Worm (Caenorhabditis elegans) whole organism, L1 larva: ENCODE results near the gene srh-149.

ENCODE experiments used
- C04F5.9 ChIP-seq: sonication (generic microtip); optimal IDR thresholded peaks from 2 replicates; lab custom pipeline; 2016; ENCODE audit warnings: missing genetic modification characterization, missing compliant biosample characterization
- C34B4.2 ChIP-seq: sonication (generic microtip); optimal IDR thresholded peaks from 2 replicates; lab custom pipeline; 2017; ENCODE audit warnings: mild to moderate bottlenecking, missing genetic modification characterization, missing compliant biosample characterization
- aha-1 ChIP-seq: fragments of 150-350 bp; optimal IDR thresholded peaks from 2 replicates; lab custom pipeline; 2014; ENCODE audit warnings: missing biosample characterization, missing genetic modification characterization
- alr-1 ChIP-seq: fragments of 200-800 bp; sonication (Bioruptor generic); optimal IDR thresholded peaks from 2 replicates; lab custom pipeline; 2018; ENCODE audit warnings: borderline replicate concordance, mild to moderate bottlenecking, missing genetic modification characterization, missing compliant biosample characterization
- aly-2 ChIP-seq: fragments of 150-350 bp; optimal IDR thresholded peaks from 2 replicates; lab custom pipeline; 2014; ENCODE audit warnings: missing biosample characterization, missing genetic modification characterization
- blmp-1 ChIP-seq: fragments of 150-350 bp; optimal IDR thresholded peaks from 2 replicates; lab custom pipeline; 2014; ENCODE audit warnings: missing biosample characterization, missing genetic modification characterization
- ceh-82 ChIP-seq, 3 experiments: fragments of 150-350 bp in 1 of 3; sonication (generic microtip) in 2 of 3; optimal IDR thresholded peaks; 2 replicates each; lab custom pipeline; 2014 to 2017; ENCODE audit warnings: missing biosample characterization in 3 of 3, missing genetic modification characterization in 3 of 3
- efl-1 ChIP-seq, 4 experiments: fragments of 150-350 bp; optimal IDR thresholded peaks in 3 of 4; peaks in 1 of 4; 1 replicate in 1 of 4; 2 replicates in 3 of 4; lab custom pipeline; 2014; ENCODE audit warnings: missing biosample characterization in 2 of 4, missing genetic modification characterization in 2 of 4, missing genetic modification reagents in 2 of 4
- efl-3 ChIP-seq: fragments of 200-800 bp; sonication (Bioruptor generic); optimal IDR thresholded peaks from 2 replicates; lab custom pipeline; 2018; ENCODE audit warnings: mild to moderate bottlenecking, missing genetic modification characterization, missing compliant biosample characterization
- elt-2 ChIP-seq: sonication (generic microtip); optimal IDR thresholded peaks from 2 replicates; lab custom pipeline; 2016; ENCODE audit warnings: missing genetic modification characterization, mild to moderate bottlenecking, inconsistent platforms, missing compliant biosample characterization, missing genetic modification reagents
- elt-3 ChIP-seq, 6 experiments: fragments of 150-350 bp in 1 of 6; sonication (generic microtip); optimal IDR thresholded peaks; 2 replicates each; lab custom pipeline; 2017 to 2018; ENCODE audit warnings: missing biosample characterization in 6 of 6, missing genetic modification characterization in 6 of 6, inconsistent platforms in 1 of 6
- ets-5 ChIP-seq: fragments of 200-800 bp; sonication (Bioruptor generic); IDR thresholded peaks from 2 replicates; pipeline ENCODE4 v1.3.6; 2022; ENCODE audit warnings: missing genetic modification characterization, missing compliant biosample characterization
- fkh-4 ChIP-seq: sonication (generic microtip); optimal IDR thresholded peaks from 2 replicates; lab custom pipeline; 2016; ENCODE audit warnings: missing compliant biosample characterization, missing genetic modification characterization, borderline replicate concordance
- fkh-8 ChIP-seq: sonication (generic microtip); optimal IDR thresholded peaks from 2 replicates; lab custom pipeline; 2016; ENCODE audit warnings: mild to moderate bottlenecking, missing genetic modification characterization, missing compliant biosample characterization
- fos-1 ChIP-seq: fragments of 150-350 bp; optimal IDR thresholded peaks from 2 replicates; lab custom pipeline; 2014; ENCODE audit warnings: missing biosample characterization, missing genetic modification characterization
- hlh-4 ChIP-seq: sonication (generic microtip); optimal IDR thresholded peaks from 2 replicates; lab custom pipeline; 2016; ENCODE audit warnings: mild to moderate bottlenecking, missing genetic modification characterization, missing compliant biosample characterization
- hpl-2 ChIP-seq: fragments of 150-350 bp; optimal IDR thresholded peaks from 2 replicates; lab custom pipeline; 2014; ENCODE audit warnings: missing biosample characterization, missing genetic modification reagents, missing genetic modification characterization
- irx-1 ChIP-seq: sonication (generic microtip); optimal IDR thresholded peaks from 2 replicates; lab custom pipeline; 2016; ENCODE audit warnings: missing genetic modification characterization, missing compliant biosample characterization
- lin-14 ChIP-seq: fragments of 200-800 bp; sonication (Bioruptor generic); optimal IDR thresholded peaks from 2 replicates; lab custom pipeline; 2018; ENCODE audit warnings: mild to moderate bottlenecking, missing genetic modification characterization, moderate library complexity, missing compliant biosample characterization
- lin-15B ChIP-seq: fragments of 150-350 bp; sonication (generic microtip); optimal IDR thresholded peaks from 3 replicates; lab custom pipeline; 2014; ENCODE audit warnings: missing biosample characterization, missing genetic modification characterization
- lin-35 ChIP-seq, 2 experiments: fragments of 150-350 bp; optimal IDR thresholded peaks; 2 replicates each; lab custom pipeline; 2014; ENCODE audit warnings: missing biosample characterization in 2 of 2, missing genetic modification characterization in 2 of 2, missing genetic modification reagents in 2 of 2
- lir-3 ChIP-seq: sonication (generic microtip); optimal IDR thresholded peaks from 2 replicates; lab custom pipeline; 2016; ENCODE audit warnings: mild to moderate bottlenecking, missing genetic modification characterization, moderate library complexity, missing compliant biosample characterization; ENCODE audit not compliant: poor library complexity
- nhr-11 ChIP-seq: fragments of 150-350 bp; optimal IDR thresholded peaks from 2 replicates; lab custom pipeline; 2014; ENCODE audit warnings: missing biosample characterization, missing genetic modification characterization
- nhr-20 ChIP-seq: sonication (generic microtip); optimal IDR thresholded peaks from 2 replicates; lab custom pipeline; 2016; ENCODE audit warnings: mild to moderate bottlenecking, missing genetic modification characterization, missing compliant biosample characterization
- nhr-47 ChIP-seq: sonication (generic microtip); optimal IDR thresholded peaks from 2 replicates; lab custom pipeline; 2016; ENCODE audit warnings: mild to moderate bottlenecking, missing genetic modification characterization, moderate library complexity, missing compliant biosample characterization
- nhr-71 ChIP-seq: sonication (generic microtip); optimal IDR thresholded peaks from 2 replicates; lab custom pipeline; 2016; ENCODE audit warnings: mild to moderate bottlenecking, missing genetic modification characterization, moderate library complexity, missing compliant biosample characterization
- nhr-76 ChIP-seq: sonication (generic microtip); optimal IDR thresholded peaks from 2 replicates; lab custom pipeline; 2017; ENCODE audit warnings: missing biosample characterization, missing genetic modification characterization
- nhr-84 ChIP-seq: sonication (generic microtip); optimal IDR thresholded peaks from 2 replicates; lab custom pipeline; 2017; ENCODE audit warnings: missing biosample characterization, missing genetic modification characterization
- nhr-85 ChIP-seq: sonication (generic microtip); peaks from one replicate; lab custom pipeline; 2016; ENCODE audit warnings: missing genetic modification characterization, inconsistent platforms, missing compliant biosample characterization
- nhr-90 ChIP-seq: sonication (generic microtip); optimal IDR thresholded peaks from 2 replicates; lab custom pipeline; 2016; ENCODE audit warnings: mild to moderate bottlenecking, missing genetic modification characterization, missing compliant biosample characterization; ENCODE audit not compliant: poor library complexity
- pag-3 ChIP-seq: sonication (generic microtip); optimal IDR thresholded peaks from 2 replicates; lab custom pipeline; 2017; ENCODE audit warnings: missing genetic modification characterization, mild to moderate bottlenecking, missing compliant biosample characterization, antibody characterized with exemption, borderline replicate concordance; ENCODE audit not compliant: insufficient read depth
- pqm-1 ChIP-seq: sonication (generic microtip); optimal IDR thresholded peaks from 3 replicates; lab custom pipeline; 2017; ENCODE audit warnings: missing biosample characterization, missing genetic modification characterization
- skn-1 ChIP-seq: fragments of 150-350 bp; optimal IDR thresholded peaks from 2 replicates; lab custom pipeline; 2014; ENCODE audit warnings: missing biosample characterization, missing genetic modification characterization
- snpc-4 ChIP-seq: fragments of 150-350 bp; optimal IDR thresholded peaks from 2 replicates; lab custom pipeline; 2014; ENCODE audit warnings: missing biosample characterization, missing genetic modification characterization
- tlp-1 ChIP-seq: fragments of 150-350 bp; optimal IDR thresholded peaks from 2 replicates; lab custom pipeline; 2014; ENCODE audit warnings: missing biosample characterization, missing genetic modification characterization
- unc-62 ChIP-seq: fragments of 150-350 bp; optimal IDR thresholded peaks from 2 replicates; lab custom pipeline; 2014; ENCODE audit warnings: missing biosample characterization, missing genetic modification reagents, missing genetic modification characterization
- unc-86 ChIP-seq: sonication (generic microtip); optimal IDR thresholded peaks from 2 replicates; lab custom pipeline; 2016; ENCODE audit warnings: missing genetic modification characterization, missing compliant biosample characterization
- unc-98 ChIP-seq: fragments of 200-800 bp; sonication (Bioruptor generic); IDR thresholded peaks from 2 replicates; pipeline ENCODE4 v1.3.6; 2022; ENCODE audit warnings: missing genetic modification characterization, missing compliant biosample characterization
- zag-1 ChIP-seq: fragments of 150-350 bp; optimal IDR thresholded peaks from 2 replicates; lab custom pipeline; 2014; ENCODE audit warnings: missing biosample characterization, missing genetic modification characterization

The srh-149 gene

ce11 chrV:15841095-15841494 is at the start of gene srh-149:
Gene srh-149 (minus strand): TSS chrV:15841195.
- TF ChIP-seq hlh-4 (tag; lab: Kevin White, UChicago): peak; percentile 50
- TF ChIP-seq pag-3 (tag; lab: Kevin White, UChicago): no peak
- TF ChIP-seq, all 84 proteins: peak for 1

- TF ChIP-seq elt-2 (tag; lab: Kevin White, UChicago) (peak; percentile 57), lin-14 (GFP tag; lab: Kevin White, UChicago) (no peak), tlp-1 (tag; lab: Kevin White, UChicago) (no peak), skn-1 (tag; lab: Kevin White, UChicago) (no peak)
Measured at ce11 chrV:15890115-15890514, 49.1 kb upstream of the srh-149 start.

- TF ChIP-seq lin-15B (tag; lab: Kevin White, UChicago): no peak
- TF ChIP-seq elt-2 (tag; lab: Kevin White, UChicago): peak; percentile 24
Measured at ce11 chrV:15888751-15889150, 47.8 kb upstream of the srh-149 start, which contains the start of gene cgt-1. Gene cgt-1 (minus strand): TSS chrV:15888851.

- TF ChIP-seq aha-1: no peak
- TF ChIP-seq C04F5.9 (tag; lab: Kevin White, UChicago): no peak
- TF ChIP-seq alr-1: no peak
- peak; percentile 87 for TF ChIP-seq elt-2 (tag; lab: Kevin White, UChicago)
- peak; percentile 24 for TF ChIP-seq nhr-20 (tag; lab: Kevin White, UChicago)
- TF ChIP-seq aly-2: no peak
- peak; percentile 18 for TF ChIP-seq nhr-90
- TF ChIP-seq tlp-1 (tag; lab: Kevin White, UChicago): peak; percentile 19
- no peak for TF ChIP-seq efl-3 (GFP tag; lab: Kevin White, UChicago)
- TF ChIP-seq zag-1 (tag; lab: Kevin White, UChicago): no peak
- TF ChIP-seq ets-5 (GFP tag; lab: Robert Waterston, UW): no peak
- TF ChIP-seq lin-35 (GFP tag; optimal IDR thresholded peaks at IDR 0.05; lab: Kevin White, UChicago): peak in 1 of 2 experiments; percentile 25
- TF ChIP-seq snpc-4 (tag; lab: Kevin White, UChicago): no peak
Measured at ce11 chrV:15887708-15888295, 46.8 kb upstream of the srh-149 start.

ce11 chrV:15885967-15886366 is 45.0 kb upstream of the srh-149 start, which contains the start of gene T06C12.9:
Gene T06C12.9 (minus strand): TSS chrV:15886067.
- TF ChIP-seq unc-98 (no peak), nhr-85 (tag; lab: Kevin White, UChicago) (peak; percentile 20)
- TF ChIP-seq, all 84 proteins: peak for 1

- no peak for TF ChIP-seq ets-5 (GFP tag; lab: Robert Waterston, UW)
- TF ChIP-seq snpc-4 (tag; lab: Kevin White, UChicago): no peak
- TF ChIP-seq unc-98: no peak
- TF ChIP-seq nhr-84: no peak
- no peak for TF ChIP-seq hlh-4 (tag; lab: Kevin White, UChicago)
- TF ChIP-seq, all 84 proteins: peak for 0
Measured at ce11 chrV:15884698-15885097, 43.7 kb upstream of the srh-149 start, which contains the start of gene oac-42. Gene oac-42 (minus strand): TSS chrV:15884798.

- no peak for TF ChIP-seq hpl-2 (GFP tag; lab: Kevin White, UChicago)
- TF ChIP-seq unc-86: no peak
- peak; percentile 66 for TF ChIP-seq nhr-71 (tag; lab: Kevin White, UChicago)
- TF ChIP-seq ceh-82 (tag; optimal IDR thresholded peaks at IDR 0.05; lab: Kevin White, UChicago): peak in 2 of 3 experiments; percentile 30 to 49
- TF ChIP-seq efl-1 (optimal IDR thresholded peaks at IDR 0.05; lab: Kevin White, UChicago): peak; percentile 10 to 40
- TF ChIP-seq efl-1 (GFP tag; optimal IDR thresholded peaks at IDR 0.05 in 1 of 2; lab: Kevin White, UChicago): no peak
- TF ChIP-seq unc-62 (GFP tag; lab: Kevin White, UChicago): no peak
- TF ChIP-seq elt-3 (tag; optimal IDR thresholded peaks at IDR 0.05; lab: Kevin White, UChicago): peak in 2 of 6 experiments; percentile 59 to 83
- peak; percentile 53 for TF ChIP-seq nhr-11 (tag; lab: Kevin White, UChicago)
- peak; percentile 48 for TF ChIP-seq lir-3
- TF ChIP-seq nhr-76 (tag; lab: Kevin White, UChicago): no peak
- peak; percentile 31 for TF ChIP-seq blmp-1
- peak; percentile 70 for TF ChIP-seq nhr-20 (tag; lab: Kevin White, UChicago)
- TF ChIP-seq pqm-1: no peak
- peak; percentile 16 for TF ChIP-seq fos-1 (tag; lab: Kevin White, UChicago)
- TF ChIP-seq fkh-8 (tag; lab: Kevin White, UChicago): no peak
- TF ChIP-seq nhr-47 (tag; lab: Kevin White, UChicago): peak; percentile 59
- TF ChIP-seq fkh-4 (tag; lab: Kevin White, UChicago): no peak
- no peak for TF ChIP-seq C34B4.2 (tag; lab: Kevin White, UChicago)
- TF ChIP-seq irx-1 (tag; lab: Kevin White, UChicago): peak; percentile 34
Measured at ce11 chrV:15880705-15881104, 39.7 kb upstream of the srh-149 start.
